Worm (Caenorhabditis elegans): ENCODE measurements around the gene Y38H8A.12.

DNA sequence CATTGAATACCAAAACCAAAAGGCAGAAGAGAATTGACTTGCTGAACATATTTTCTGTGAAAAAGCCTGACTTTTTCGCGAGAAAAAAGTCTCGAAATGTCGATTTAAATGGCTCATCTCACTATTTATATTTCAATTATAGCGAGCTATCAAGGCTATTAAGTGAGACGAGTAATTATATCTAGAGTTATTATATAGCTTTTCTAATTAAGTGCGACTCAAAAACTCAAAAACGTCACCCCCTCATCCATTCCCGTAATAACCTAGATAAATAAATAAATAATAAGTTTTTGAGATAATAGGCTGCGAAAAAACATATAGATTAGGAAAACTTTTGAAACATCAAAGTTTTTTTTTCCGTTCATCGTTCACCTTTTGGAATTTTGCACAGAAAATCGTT is 44.9 kb upstream of the Y38H8A.12 start, which contains the start of gene nlp-17:
- TF ChIP-seq dpl-1 (GFP tag; optimal IDR thresholded peaks at IDR 0.05) (no peak), madf-6 (GFP tag; IDR thresholded peaks at IDR 0.05) (no peak), sea-2 (GFP tag; IDR thresholded peaks at IDR 0.05) (no peak), F55B11.4 (tag; optimal IDR thresholded peaks at IDR 0.05; ENCODE audit: borderline replicate concordance, insufficient read depth) (no peak), nfyb-1 (GFP tag; IDR thresholded peaks at IDR 0.05) (no peak), ets-4 (GFP tag; optimal IDR thresholded peaks at IDR 0.05) (no peak)

All from whole organism, young adult.